Fruit fly (Drosophila melanogaster) S2 (cell line): Measurements from ENCODE around the gene CG43373.
"Not testable (repeated sequence)": the region's sequence is repeated elsewhere in the genome, so short reads cannot be mapped to it uniquely, and the experiment has no call there.

Experiments
- CG8478 ChIP-seq: fragments of >200 bp; optimal IDR thresholded peaks from 2 replicates; lab custom pipeline; 2018
- CTCF ChIP-seq, 2 experiments: fragments of >200 bp; optimal IDR thresholded peaks; 2 replicates each; lab custom pipeline; 2018

CG43373 gene

dm6 chr3L:16542998-16543624 lies at the start of gene CG43373:
Gene CG43373, minus strand, starts transcription at chr3L:16543370.
- no peak for TF ChIP-seq CG8478 (lab: Kevin White, UChicago)
- no peak for TF ChIP-seq CTCF (optimal IDR thresholded peaks at IDR 0.05; lab: Kevin White, UChicago)

dm6 chr3L:16590860-16591259 lies 47.7 kb upstream of the CG43373 start, which contains the start of gene tra:
Gene tra, minus strand, starts transcription at chr3L:16591050.
- TF ChIP-seq CTCF (optimal IDR thresholded peaks at IDR 0.05; lab: Kevin White, UChicago) (no peak), CG8478 (lab: Kevin White, UChicago) (no peak)

dm6 chr3L:16587994-16588622 lies 44.9 kb upstream of the CG43373 start:
- TF ChIP-seq CTCF (optimal IDR thresholded peaks at IDR 0.05; lab: Kevin White, UChicago) (peak in 1 of 2 experiments; percentile 31), CG8478 (lab: Kevin White, UChicago) (no peak)

- TF ChIP-seq CTCF (optimal IDR thresholded peaks at IDR 0.05; lab: Kevin White, UChicago), result no peak
- no peak for TF ChIP-seq CG8478 (lab: Kevin White, UChicago)
These were observed 43.8 kb upstream of the CG43373 start, which contains the start of the genes Syx8 and CG32163 for dm6 chr3L:16586989-16587388. Gene Syx8, minus strand, starts transcription at chr3L:16587057. Gene CG32163, plus strand, starts transcription at chr3L:16587157.

dm6 chr3L:16584074-16584578 lies 41.0 kb upstream of the CG43373 start, which contains the start of gene UQCR-C2:
Gene UQCR-C2, plus strand, starts transcription at chr3L:16584124.
- no peak for TF ChIP-seq CG8478 (lab: Kevin White, UChicago)
- TF ChIP-seq CTCF (optimal IDR thresholded peaks at IDR 0.05; lab: Kevin White, UChicago), result peak in 1 of 2 experiments; percentile 44

- no peak for TF ChIP-seq CG8478 (lab: Kevin White, UChicago)
These were observed 39.6 kb upstream of the CG43373 start, which contains the start of gene Rpn12 for dm6 chr3L:16582678-16583315. Gene Rpn12, plus strand, starts transcription at chr3L:16583028.

- TF ChIP-seq CTCF (optimal IDR thresholded peaks at IDR 0.05; lab: Kevin White, UChicago), result no peak
- no peak for TF ChIP-seq CG8478 (lab: Kevin White, UChicago)
These were observed 38.1 kb upstream of the CG43373 start, which contains the start of gene Smn for dm6 chr3L:16581201-16581705. Gene Smn, minus strand, starts transcription at chr3L:16581547.

- TF ChIP-seq CG8478 (lab: Kevin White, UChicago) (no peak), CTCF (optimal IDR thresholded peaks at IDR 0.05; lab: Kevin White, UChicago) (no peak)
These were observed 36.9 kb upstream of the CG43373 start, which contains the start of gene nxf2 for dm6 chr3L:16580049-16580448. Gene nxf2, minus strand, starts transcription at chr3L:16580306.

- TF ChIP-seq CTCF (optimal IDR thresholded peaks at IDR 0.05; lab: Kevin White, UChicago) (peak in 1 of 2 experiments; percentile 7), CG8478 (lab: Kevin White, UChicago) (no peak)
These were observed 31.3 kb upstream of the CG43373 start, which contains the start of gene mbf1 for dm6 chr3L:16574307-16574946. Gene mbf1, plus strand, starts transcription at chr3L:16574436.

dm6 chr3L:16573234-16573633 lies 30.1 kb upstream of the CG43373 start, which contains the start of gene Mipp1:
Gene Mipp1, minus strand, starts transcription at chr3L:16573334.
- TF ChIP-seq CG8478 (lab: Kevin White, UChicago); CTCF (optimal IDR thresholded peaks at IDR 0.05; lab: Kevin White, UChicago): not testable (repeated sequence)

- TF ChIP-seq CG8478 (lab: Kevin White, UChicago) (no peak), CTCF (optimal IDR thresholded peaks at IDR 0.05; lab: Kevin White, UChicago) (no peak)
These were observed 29.0 kb upstream of the CG43373 start for dm6 chr3L:16572208-16572607.

- TF ChIP-seq CG8478 (lab: Kevin White, UChicago) (no peak), CTCF (optimal IDR thresholded peaks at IDR 0.05; lab: Kevin White, UChicago) (no peak)
These were observed 28.5 kb upstream of the CG43373 start for dm6 chr3L:16571739-16572063.

- TF ChIP-seq CTCF (optimal IDR thresholded peaks at IDR 0.05; lab: Kevin White, UChicago) (no peak), CG8478 (lab: Kevin White, UChicago) (no peak)
These were observed 28.0 kb upstream of the CG43373 start for dm6 chr3L:16571014-16571738.
